Fruit fly (Drosophila melanogaster) Kc167 (cell line): ENCODE results near the gene CG18223.

ENCODE experiments used
- h ChIP-seq: fragments of >200 bp; optimal IDR thresholded peaks from 3 replicates; lab custom pipeline; 2018; ENCODE audit warnings: missing external identifiers
- insv ChIP-seq: fragments of >200 bp; optimal IDR thresholded peaks from 3 replicates; lab custom pipeline; 2018; ENCODE audit warnings: missing external identifiers
- ttk ChIP-seq: sonication (Bioruptor generic); optimal IDR thresholded peaks from 2 replicates; lab custom pipeline; 2017; ENCODE audit warnings: missing external identifiers

dm6 chr3L:18904772-18905601, 15.1 kb downstream of the CG18223 start, which contains the start of the genes CSN1b and Prp6:
- TF ChIP-seq ttk (lab: Kevin White, UChicago) (no peak), h (lab: Kevin White, UChicago) (no peak), insv (lab: Kevin White, UChicago) (no peak)
